Worm (Caenorhabditis elegans): ENCODE measurements around the gene ril-2.

Gene ril-2

ce11 chrV:12636248-12636647 is 37.3 kb upstream of the ril-2 start (continued):
- TF ChIP-seq mdl-1 (tag; optimal IDR thresholded peaks at IDR 0.05) (peak in 1 of 2 experiments; percentile 3), isw-1 (GFP tag; IDR thresholded peaks at IDR 0.05) (no peak), alr-1 (tag; optimal IDR thresholded peaks at IDR 0.05; ENCODE audit: borderline replicate concordance) (no peak), unc-98 (GFP tag; IDR thresholded peaks at IDR 0.05) (no peak), ets-5 (GFP tag; IDR thresholded peaks at IDR 0.05) (no peak), nhr-11 (tag; optimal IDR thresholded peaks at IDR 0.05) (no peak), irx-1 (tag; optimal IDR thresholded peaks at IDR 0.05) (peak; percentile 15), aly-2 (tag; optimal IDR thresholded peaks at IDR 0.05) (no peak), nhr-84 (tag; optimal IDR thresholded peaks at IDR 0.05) (no peak), fkh-8 (tag; optimal IDR thresholded peaks at IDR 0.05) (no peak), aha-1 (tag; optimal IDR thresholded peaks at IDR 0.05) (peak; percentile 33), ceh-88 (GFP tag; IDR thresholded peaks at IDR 0.05) (no peak), hlh-17 (GFP tag; optimal IDR thresholded peaks at IDR 0.05; ENCODE audit: borderline replicate concordance) (no peak), lir-3 (tag; optimal IDR thresholded peaks at IDR 0.05; ENCODE audit: poor library complexity) (no peak), pqm-1 (tag; optimal IDR thresholded peaks at IDR 0.05) (no peak), lin-15B (tag; optimal IDR thresholded peaks at IDR 0.05) (no peak), tlp-1 (tag; optimal IDR thresholded peaks at IDR 0.05) (no peak), C34B4.2 (tag; optimal IDR thresholded peaks at IDR 0.05) (no peak), hpl-2 (GFP tag; optimal IDR thresholded peaks at IDR 0.05) (no peak), blmp-1 (tag; optimal IDR thresholded peaks at IDR 0.05) (peak; percentile 54), mep-1 (tag; optimal IDR thresholded peaks at IDR 0.05) (no peak), pax-3 (tag; optimal IDR thresholded peaks at IDR 0.05) (no peak), fkh-4 (tag; optimal IDR thresholded peaks at IDR 0.05; ENCODE audit: borderline replicate concordance) (peak; percentile 78), nhr-47 (tag; optimal IDR thresholded peaks at IDR 0.05) (peak; percentile 12), lin-35 (GFP tag; optimal IDR thresholded peaks at IDR 0.05) (no peak), ceh-8 (GFP tag; optimal IDR thresholded peaks at IDR 0.05) (no peak), rnt-1 (tag; optimal IDR thresholded peaks at IDR 0.05) (peak; percentile 88), pag-3 (tag; optimal IDR thresholded peaks at IDR 0.05; ENCODE audit: borderline replicate concordance, insufficient read depth) (no peak), unc-86 (tag; optimal IDR thresholded peaks at IDR 0.05) (no peak), jun-1 (tag; optimal IDR thresholded peaks at IDR 0.05) (no peak), egl-13 (tag; optimal IDR thresholded peaks at IDR 0.05) (no peak), hlh-4 (tag; optimal IDR thresholded peaks at IDR 0.05) (no peak), swsn-7 (tag; optimal IDR thresholded peaks at IDR 0.05) (peak; percentile 27), ceh-90 (tag; optimal IDR thresholded peaks at IDR 0.05) (no peak), nhr-19 (GFP tag; conservative IDR thresholded peaks at IDR 0.05) (peak; percentile 83), sox-4 (tag; optimal IDR thresholded peaks at IDR 0.05) (no peak), efl-3 (GFP tag; optimal IDR thresholded peaks at IDR 0.05) (no peak), skn-1 (tag; optimal IDR thresholded peaks at IDR 0.05) (no peak), fos-1 (tag; optimal IDR thresholded peaks at IDR 0.05) (no peak), ama-1 (optimal IDR thresholded peaks at IDR 0.05) (no peak), nhr-77 (tag; optimal IDR thresholded peaks at IDR 0.05) (no peak), egl-27 (tag; optimal IDR thresholded peaks at IDR 0.05) (no peak), ztf-4 (tag; optimal IDR thresholded peaks at IDR 0.05) (no peak), lin-13 (GFP tag; optimal IDR thresholded peaks at IDR 0.05) (no peak), tbx-2 (tag; optimal IDR thresholded peaks at IDR 0.05) (peak; percentile 21), nhr-71 (tag; optimal IDR thresholded peaks at IDR 0.05) (peak; percentile 91), unc-62 (GFP tag; optimal IDR thresholded peaks at IDR 0.05) (no peak), snpc-4 (tag; optimal IDR thresholded peaks at IDR 0.05) (no peak), F16B12.6 (tag; optimal IDR thresholded peaks at IDR 0.05) (no peak), xbp-1 (tag; optimal IDR thresholded peaks at IDR 0.05) (no peak), grh-1 (GFP tag; IDR thresholded peaks at IDR 0.05) (no peak), lin-14 (GFP tag; optimal IDR thresholded peaks at IDR 0.05) (peak; percentile 87), sptf-1 (tag; optimal IDR thresholded peaks at IDR 0.05) (no peak)

Measured in whole organism, L1 larva.